Fruit fly (Drosophila melanogaster) whole organism, embryonic: ENCODE measurements around the gene smg.

Experiments used
- Ada2b ChIP-seq: fragments of 200-800 bp; sonication (Bioruptor generic); IDR thresholded peaks from 2 replicates; pipeline ENCODE4 v1.3.6; 2022; ENCODE audit warnings: missing biosample characterization, missing genetic modification characterization
- Asciz ChIP-seq: fragments of 200-800 bp; sonication (Bioruptor generic); optimal IDR thresholded peaks from 2 replicates; lab custom pipeline; 2017; ENCODE audit warnings: missing biosample characterization, mild to moderate bottlenecking, missing genetic modification characterization, missing genetic modification reagents
- BtbVII ChIP-seq: fragments of 200-800 bp; sonication (Bioruptor generic); optimal IDR thresholded peaks from 3 replicates; lab custom pipeline; 2017; ENCODE audit warnings: missing biosample characterization, mild to moderate bottlenecking, missing genetic modification characterization
- CG10209 ChIP-seq: fragments of 200-800 bp; sonication (Bioruptor generic); optimal IDR thresholded peaks from 3 replicates; lab custom pipeline; 2017; ENCODE audit warnings: missing biosample characterization, mild to moderate bottlenecking, missing genetic modification characterization, missing genetic modification reagents
- CG10267 ChIP-seq: fragments of 200-800 bp; sonication (Bioruptor generic); optimal IDR thresholded peaks from 2 replicates; lab custom pipeline; 2018; ENCODE audit warnings: missing biosample characterization, mild to moderate bottlenecking, missing genetic modification characterization, moderate library complexity
- CG14667 ChIP-seq: fragments of 200-800 bp; sonication (Bioruptor generic); IDR thresholded peaks from 2 replicates; pipeline ENCODE4 v1.3.6; 2022; ENCODE audit warnings: missing biosample characterization, missing genetic modification characterization
- CG1647 ChIP-seq: fragments of 200-800 bp; sonication (Bioruptor generic); optimal IDR thresholded peaks from 3 replicates; lab custom pipeline; 2016; ENCODE audit warnings: missing biosample characterization, missing genetic modification characterization
- CG17328 ChIP-seq: fragments of 200-800 bp; sonication (Bioruptor generic); IDR thresholded peaks from 2 replicates; pipeline ENCODE4 v1.3.6; 2022; ENCODE audit warnings: missing biosample characterization, missing genetic modification characterization
- CG17385 ChIP-seq: fragments of 200-800 bp; sonication (Bioruptor generic); optimal IDR thresholded peaks from 3 replicates; lab custom pipeline; 2018; ENCODE audit warnings: missing biosample characterization, mild to moderate bottlenecking, missing genetic modification characterization
- CG2120 ChIP-seq: fragments of 200-800 bp; sonication (Bioruptor generic); optimal IDR thresholded peaks from 3 replicates; lab custom pipeline; 2016; ENCODE audit warnings: missing biosample characterization, missing genetic modification characterization
- CG2199 ChIP-seq: fragments of 200-800 bp; sonication (Bioruptor generic); IDR thresholded peaks from 3 replicates; pipeline ENCODE4 v1.3.6; 2022; ENCODE audit warnings: missing biosample characterization, missing genetic modification characterization
- CG3065 ChIP-seq: fragments of 200-800 bp; sonication (Bioruptor generic); optimal IDR thresholded peaks from 2 replicates; lab custom pipeline; 2016; ENCODE audit warnings: missing biosample characterization, missing genetic modification characterization
- CG32767 ChIP-seq: fragments of 200-800 bp; sonication (Bioruptor generic); IDR thresholded peaks from 2 replicates; pipeline ENCODE4 v1.3.6; 2022; ENCODE audit warnings: missing biosample characterization, missing genetic modification characterization
- CG42726 ChIP-seq: fragments of 200-800 bp; sonication (Bioruptor generic); IDR thresholded peaks from 2 replicates; pipeline ENCODE4 v1.3.6; 2022; ENCODE audit warnings: missing biosample characterization, missing genetic modification characterization; ENCODE audit not compliant: partially characterized antibody
- CG4617 ChIP-seq: fragments of 200-800 bp; sonication (Bioruptor generic); optimal IDR thresholded peaks from 3 replicates; lab custom pipeline; 2016; ENCODE audit warnings: missing biosample characterization, missing genetic modification characterization, borderline replicate concordance
- CG5953 ChIP-seq: fragments of 200-800 bp; sonication (Bioruptor generic); IDR thresholded peaks from 2 replicates; pipeline ENCODE4 v1.3.6; 2022; ENCODE audit warnings: missing biosample characterization, missing genetic modification characterization
- CG7372 ChIP-seq: fragments of 200-800 bp; sonication (Bioruptor generic); IDR thresholded peaks from 2 replicates; pipeline ENCODE4 v1.3.6; 2022; ENCODE audit warnings: missing biosample characterization, missing genetic modification characterization
- CG7786 ChIP-seq: fragments of 200-800 bp; sonication (Bioruptor generic); optimal IDR thresholded peaks from 2 replicates; lab custom pipeline; 2016; ENCODE audit warnings: missing biosample characterization, missing genetic modification characterization
- CG8281 ChIP-seq: fragments of 200-800 bp; sonication (Bioruptor generic); optimal IDR thresholded peaks from 2 replicates; lab custom pipeline; 2018; ENCODE audit warnings: missing biosample characterization, mild to moderate bottlenecking, missing genetic modification characterization, moderate library complexity
- CG9727 ChIP-seq: fragments of 200-800 bp; sonication (Bioruptor generic); optimal IDR thresholded peaks from 3 replicates; lab custom pipeline; 2017; ENCODE audit warnings: missing biosample characterization, mild to moderate bottlenecking, missing genetic modification characterization
- CHES-1-like ChIP-seq: fragments of 200-800 bp; sonication (Bioruptor generic); optimal IDR thresholded peaks from 2 replicates; lab custom pipeline; 2016; ENCODE audit warnings: missing biosample characterization, missing genetic modification characterization
- CoRest ChIP-seq: fragments of 200-800 bp; sonication (Bioruptor generic); optimal IDR thresholded peaks from 3 replicates; lab custom pipeline; 2018; ENCODE audit warnings: missing biosample characterization, mild to moderate bottlenecking, missing genetic modification characterization, moderate library complexity
- D19A ChIP-seq: fragments of 200-800 bp; optimal IDR thresholded peaks from 3 replicates; lab custom pipeline; 2019; ENCODE audit warnings: missing biosample characterization, mild to moderate bottlenecking, missing genetic modification characterization, moderate library complexity
- D19B ChIP-seq: fragments of 200-800 bp; sonication (Bioruptor generic); optimal IDR thresholded peaks from 2 replicates; lab custom pipeline; 2017; ENCODE audit warnings: missing biosample characterization, mild to moderate bottlenecking, missing genetic modification characterization
- Dref ChIP-seq: fragments of 200-800 bp; sonication (Bioruptor generic); IDR thresholded peaks from 2 replicates; pipeline ENCODE4 v1.3.6; 2022; ENCODE audit warnings: missing biosample characterization, missing genetic modification characterization
- ERR ChIP-seq: fragments of 200-800 bp; sonication (Bioruptor generic); optimal IDR thresholded peaks from 2 replicates; lab custom pipeline; 2016; ENCODE audit warnings: missing biosample characterization, missing genetic modification characterization
- Ets65A ChIP-seq: fragments of 200-800 bp; sonication (Bioruptor generic); peaks from one replicate; lab custom pipeline; 2016; ENCODE audit warnings: missing biosample characterization, missing genetic modification characterization
- Fer3 ChIP-seq: fragments of 200-800 bp; sonication (Bioruptor generic); optimal IDR thresholded peaks from 2 replicates; lab custom pipeline; 2018; ENCODE audit warnings: missing biosample characterization, mild to moderate bottlenecking, missing genetic modification characterization, moderate library complexity
- HmgZ ChIP-seq: fragments of 200-800 bp; sonication (Bioruptor generic); optimal IDR thresholded peaks from 2 replicates; lab custom pipeline; 2018; ENCODE audit warnings: missing biosample characterization, mild to moderate bottlenecking, missing genetic modification characterization
- Hr39 ChIP-seq: fragments of >200 bp; optimal IDR thresholded peaks from 2 replicates; lab custom pipeline; 2017
- Rx ChIP-seq: fragments of 200-800 bp; sonication (Bioruptor generic); IDR thresholded peaks from 2 replicates; pipeline ENCODE4 v1.3.6; 2022; ENCODE audit warnings: missing biosample characterization, missing genetic modification characterization
- Sin3A ChIP-seq: fragments of >200 bp; optimal IDR thresholded peaks from 2 replicates; lab custom pipeline; 2018
- TFAM ChIP-seq: fragments of 200-800 bp; sonication (Bioruptor generic); optimal IDR thresholded peaks from 2 replicates; lab custom pipeline; 2017; ENCODE audit warnings: missing biosample characterization, missing genetic modification characterization, inconsistent platforms
- Tbp ChIP-seq: fragments of >200 bp; optimal IDR thresholded peaks from 2 replicates; lab custom pipeline; 2018; ENCODE audit warnings: missing biosample characterization, missing genetic modification characterization
- ac ChIP-seq: fragments of 200-800 bp; sonication (Bioruptor generic); optimal IDR thresholded peaks from 3 replicates; lab custom pipeline; 2017; ENCODE audit warnings: missing biosample characterization, mild to moderate bottlenecking, missing genetic modification characterization
- ara ChIP-seq: fragments of 200-800 bp; sonication (Bioruptor generic); IDR thresholded peaks from 2 replicates; pipeline ENCODE4 v1.3.6; 2022; ENCODE audit warnings: missing biosample characterization, missing genetic modification characterization
- dan ChIP-seq: fragments of 200-800 bp; sonication (Bioruptor generic); IDR thresholded peaks from 2 replicates; pipeline ENCODE4 v1.3.6; 2022; ENCODE audit warnings: missing biosample characterization, missing genetic modification characterization
- danr ChIP-seq: fragments of 200-800 bp; sonication (Bioruptor generic); IDR thresholded peaks from 2 replicates; pipeline ENCODE4 v1.3.6; 2022; ENCODE audit warnings: missing biosample characterization, missing genetic modification characterization
- disco-r ChIP-seq: fragments of 200-800 bp; sonication (Bioruptor generic); optimal IDR thresholded peaks from 2 replicates; lab custom pipeline; 2016; ENCODE audit warnings: missing biosample characterization, missing genetic modification characterization
- eve ChIP-seq, 2 experiments: fragments of >200 bp; optimal IDR thresholded peaks; 2 replicates each; lab custom pipeline; 2017; ENCODE audit warnings: missing biosample characterization in 2 of 2, missing genetic modification characterization in 2 of 2
- gcm ChIP-seq: fragments of 200-800 bp; sonication (Bioruptor generic); optimal IDR thresholded peaks from 2 replicates; lab custom pipeline; 2019; ENCODE audit warnings: missing biosample characterization, mild to moderate bottlenecking, missing genetic modification characterization, moderate library complexity
- gem ChIP-seq: fragments of 200-800 bp; sonication (Bioruptor generic); optimal IDR thresholded peaks from 2 replicates; lab custom pipeline; 2019; ENCODE audit warnings: missing biosample characterization, mild to moderate bottlenecking, missing genetic modification characterization, moderate library complexity
- gfzf ChIP-seq: fragments of 200-800 bp; sonication (Bioruptor generic); optimal IDR thresholded peaks from 2 replicates; lab custom pipeline; 2016; ENCODE audit warnings: missing biosample characterization, mild to moderate bottlenecking, missing genetic modification characterization, moderate library complexity
- hth ChIP-seq: fragments of >200 bp; optimal IDR thresholded peaks from 2 replicates; lab custom pipeline; 2017; ENCODE audit warnings: inconsistent platforms
- lbe ChIP-seq: fragments of 200-800 bp; sonication (Bioruptor generic); optimal IDR thresholded peaks from 2 replicates; lab custom pipeline; 2016; ENCODE audit warnings: missing biosample characterization, mild to moderate bottlenecking, missing genetic modification characterization
- pb ChIP-seq: fragments of 200-800 bp; sonication (Bioruptor generic); optimal IDR thresholded peaks from 3 replicates; lab custom pipeline; 2016; ENCODE audit warnings: missing biosample characterization, missing genetic modification characterization
- peb ChIP-seq: fragments of 200-800 bp; sonication (Bioruptor generic); IDR thresholded peaks from 2 replicates; pipeline ENCODE4 v1.3.6; 2022; ENCODE audit warnings: missing biosample characterization, missing genetic modification characterization
- sc ChIP-seq, 3 experiments: fragments of >200 bp in 2 of 3; fragments of 200-800 bp in 1 of 3; sonication (Bioruptor generic) in 1 of 3; optimal IDR thresholded peaks; 2 replicates in 2 of 3; 3 replicates in 1 of 3; lab custom pipeline; 2017; ENCODE audit warnings: mild to moderate bottlenecking in 1 of 3, missing biosample characterization in 1 of 3, missing genetic modification characterization in 1 of 3, missing genetic modification reagents in 1 of 3
- sisA ChIP-seq: fragments of 200-800 bp; sonication (Bioruptor generic); IDR thresholded peaks from 2 replicates; pipeline ENCODE4 v1.3.6; 2022; ENCODE audit warnings: missing biosample characterization, missing genetic modification characterization
- so ChIP-seq: fragments of 200-800 bp; sonication (Bioruptor generic); IDR thresholded peaks from 3 replicates; pipeline ENCODE4 v1.3.6; 2022; ENCODE audit warnings: missing biosample characterization, missing genetic modification characterization
- unpg ChIP-seq: fragments of 200-800 bp; sonication (Bioruptor generic); optimal IDR thresholded peaks from 3 replicates; lab custom pipeline; 2018; ENCODE audit warnings: missing biosample characterization, mild to moderate bottlenecking, missing genetic modification characterization, moderate library complexity
- wdn ChIP-seq: fragments of 200-800 bp; sonication (Bioruptor generic); IDR thresholded peaks from 2 replicates; pipeline ENCODE4 v1.3.6; 2022; ENCODE audit warnings: missing biosample characterization, missing genetic modification characterization

Gene smg

DNA sequence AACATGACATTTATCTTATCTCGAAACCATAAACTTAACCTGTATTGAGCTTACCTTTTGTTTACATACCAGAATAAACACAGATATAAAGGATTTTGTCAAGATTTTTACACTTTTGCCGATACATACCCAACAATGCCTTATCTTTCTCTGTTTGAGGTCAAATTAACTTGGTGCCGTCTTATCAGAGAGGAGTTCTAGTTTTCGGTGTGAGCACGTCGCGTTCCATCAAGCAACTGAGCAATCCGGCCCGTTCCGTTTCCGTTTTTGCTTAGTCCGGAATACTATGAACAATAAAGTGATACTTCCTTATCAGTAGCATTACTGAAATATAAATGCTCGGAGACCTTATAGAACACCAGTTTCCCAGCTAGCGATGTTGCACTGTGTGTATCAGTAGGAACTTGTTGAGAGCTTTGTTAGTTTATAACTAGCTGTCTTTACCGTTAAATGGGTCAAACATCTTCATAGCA lies 11.9 kb downstream of the smg start, which contains the start of gene Galk (continued):
- TF ChIP-seq so (GFP tag; lab: Robert Waterston, UW): no peak
- TF ChIP-seq CoRest (tag; lab: Kevin White, UChicago): no peak
- TF ChIP-seq hth: no peak
- TF ChIP-seq Hr39 (lab: Kevin White, UChicago): no peak
- TF ChIP-seq Ets65A: no peak
- TF ChIP-seq D19A (tag; lab: Kevin White, UChicago): no peak
- TF ChIP-seq BtbVII: peak; percentile 80
- TF ChIP-seq disco-r (GFP tag; lab: Kevin White, UChicago): no peak
- no peak for TF ChIP-seq CG3065
- peak; percentile 74 for TF ChIP-seq Asciz (GFP tag; lab: Kevin White, UChicago)
- TF ChIP-seq unpg (GFP tag; lab: Kevin White, UChicago): peak; percentile 48
- TF ChIP-seq Tbp (GFP tag; lab: Kevin White, UChicago): no peak
- no peak for TF ChIP-seq CG32767 (GFP tag; lab: Robert Waterston, UW)
- TF ChIP-seq ac: no peak
- TF ChIP-seq CG7786 (GFP tag; lab: Kevin White, UChicago): peak; percentile 24
- no peak for TF ChIP-seq TFAM (GFP tag; lab: Kevin White, UChicago)
- peak; percentile 77 for TF ChIP-seq HmgZ
- TF ChIP-seq CG5953: peak; percentile 50; the same call in 1 of the 2 replicates
- peak; percentile 14; the same call in 1 of the 2 replicates for TF ChIP-seq Rx (GFP tag; lab: Robert Waterston, UW)
- TF ChIP-seq wdn (GFP tag; lab: Robert Waterston, UW): peak; percentile 68
- no peak for TF ChIP-seq CG4617
- TF ChIP-seq CG8281 (tag; lab: Kevin White, UChicago): peak; percentile 42
- TF ChIP-seq CG9727 (GFP tag; lab: Kevin White, UChicago): peak; percentile 22
- peak; percentile 28; the same call in 1 of the 2 replicates for TF ChIP-seq danr (GFP tag; lab: Robert Waterston, UW)
- peak; percentile 50 for TF ChIP-seq CG14667 (GFP tag; lab: Robert Waterston, UW)
- TF ChIP-seq ERR (GFP tag; lab: Kevin White, UChicago): peak; percentile 68
- peak; percentile 44 for TF ChIP-seq gcm (GFP tag; lab: Kevin White, UChicago)
- TF ChIP-seq CG42726 (GFP tag; lab: Robert Waterston, UW): no peak
- peak; percentile 49; the same call in 1 of the 2 replicates for TF ChIP-seq CG17328 (GFP tag; lab: Robert Waterston, UW)
- TF ChIP-seq CG2120 (GFP tag; lab: Kevin White, UChicago): peak; percentile 87
- TF ChIP-seq CG10267 (tag; lab: Kevin White, UChicago): no peak
- peak; percentile 58 for TF ChIP-seq CHES-1-like (GFP tag; lab: Kevin White, UChicago)
- TF ChIP-seq CG2199: peak; percentile 34; the same call in 1 of the 3 replicates
- no peak; the same call in 1 of the 2 replicates for TF ChIP-seq ara (GFP tag; lab: Robert Waterston, UW)
- no peak for TF ChIP-seq sc (optimal IDR thresholded peaks at IDR 0.05; lab: Kevin White, UChicago)
- peak; percentile 2 for TF ChIP-seq sc (GFP tag; optimal IDR thresholded peaks at IDR 0.05; lab: Kevin White, UChicago)
- peak; percentile 67 for TF ChIP-seq Ada2b (GFP tag; lab: Robert Waterston, UW)
- no peak for TF ChIP-seq gfzf (GFP tag; lab: Kevin White, UChicago)
- no peak for TF ChIP-seq gem
- no peak for TF ChIP-seq D19B (GFP tag; lab: Kevin White, UChicago)
- TF ChIP-seq CG10209 (GFP tag; lab: Kevin White, UChicago): peak; percentile 58
- TF ChIP-seq Sin3A (lab: Kevin White, UChicago): no peak
- TF ChIP-seq CG17385 (GFP tag; lab: Kevin White, UChicago): no peak
- TF ChIP-seq CG1647: peak; percentile 18
- peak; percentile 32; the same call in 1 of the 2 replicates for TF ChIP-seq sisA (GFP tag; lab: Robert Waterston, UW)
- no peak for TF ChIP-seq peb
- TF ChIP-seq eve (GFP tag; optimal IDR thresholded peaks at IDR 0.05; lab: Kevin White, UChicago): no peak
- no peak for TF ChIP-seq pb (GFP tag; lab: Kevin White, UChicago)
- TF ChIP-seq dan (GFP tag; lab: Robert Waterston, UW): no peak
- TF ChIP-seq lbe (GFP tag; lab: Kevin White, UChicago): no peak
- peak; percentile 67 for TF ChIP-seq Fer3 (tag; lab: Kevin White, UChicago)
- no peak for TF ChIP-seq Dref (GFP tag; lab: Robert Waterston, UW)
- peak; percentile 54 for TF ChIP-seq CG7372 (GFP tag; lab: Robert Waterston, UW)
